Fruit fly (Drosophila melanogaster) whole organism, adult: ENCODE measurements around the gene b6.

Experiments
- Clk ChIP-seq: fragments of 200-800 bp; sonication (Bioruptor generic); optimal IDR thresholded peaks from 2 replicates; lab custom pipeline; 2017; ENCODE audit warnings: missing biosample characterization, missing genetic modification characterization
- cic ChIP-seq: fragments of 200-800 bp; sonication (Bioruptor generic); optimal IDR thresholded peaks from 2 replicates; lab custom pipeline; 2017; ENCODE audit warnings: missing biosample characterization, mild to moderate bottlenecking, missing genetic modification characterization, moderate library complexity

DNA sequence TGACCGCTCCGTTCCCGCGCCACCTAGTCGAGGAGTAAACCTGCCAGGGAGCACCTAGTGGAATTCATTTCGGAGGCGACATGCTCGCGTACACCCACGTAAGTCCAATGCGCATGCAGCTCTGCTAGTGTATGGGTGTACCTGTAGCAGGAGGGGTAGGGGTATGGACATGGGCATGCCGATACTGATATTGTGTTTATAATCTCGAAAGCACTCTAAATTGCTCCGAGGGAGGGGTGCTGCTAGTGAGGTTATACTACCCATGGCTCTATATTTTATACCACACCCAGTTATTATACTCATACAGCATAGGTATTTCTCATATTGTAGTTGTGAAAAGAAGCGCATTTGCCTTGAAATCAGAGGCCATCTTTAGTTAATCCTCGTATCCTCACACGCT is 16.6 kb upstream of the b6 start:
- no peak for TF ChIP-seq Clk (GFP tag; lab: Kevin White, UChicago)
- TF ChIP-seq cic = no peak
